Fruit fly (Drosophila melanogaster) whole organism, prepupa: ENCODE measurements around the gene CG12236.
A peak's percentile ranks its signal among the peaks of the same experiment; 100 is the strongest.

ENCODE experiments used
- CG15336 ChIP-seq: fragments of 200-800 bp; sonication (Bioruptor generic); IDR thresholded peaks from 2 replicates; pipeline ENCODE4 v1.3.6; 2022; ENCODE audit warnings: missing biosample characterization, missing genetic modification characterization
- CG32006 ChIP-seq: fragments of 200-800 bp; sonication (Bioruptor generic); optimal IDR thresholded peaks from 3 replicates; lab custom pipeline; 2017; ENCODE audit warnings: missing biosample characterization, mild to moderate bottlenecking, missing genetic modification characterization
- CG6808 ChIP-seq: fragments of 200-800 bp; sonication (Bioruptor generic); optimal IDR thresholded peaks from 3 replicates; lab custom pipeline; 2017; ENCODE audit warnings: missing biosample characterization, missing genetic modification characterization, mild to moderate bottlenecking, moderate library complexity, missing genetic modification reagents
- CG8319 ChIP-seq: fragments of 200-800 bp; sonication (Bioruptor generic); optimal IDR thresholded peaks from 3 replicates; lab custom pipeline; 2016; ENCODE audit warnings: missing biosample characterization, missing genetic modification characterization
- CG8632 ChIP-seq: fragments of 200-800 bp; sonication (Bioruptor generic); optimal IDR thresholded peaks from 3 replicates; lab custom pipeline; 2016; ENCODE audit warnings: missing biosample characterization, missing genetic modification characterization
- Gug ChIP-seq: fragments of 200-800 bp; sonication (Bioruptor generic); IDR thresholded peaks from 2 replicates; pipeline ENCODE4 v1.3.6; 2022; ENCODE audit warnings: missing biosample characterization, missing genetic modification characterization
- Sox14 ChIP-seq: fragments of 200-800 bp; sonication (Bioruptor generic); optimal IDR thresholded peaks from 3 replicates; lab custom pipeline; 2016; ENCODE audit warnings: missing biosample characterization, missing genetic modification characterization
- eg ChIP-seq: fragments of 200-800 bp; sonication (Bioruptor generic); IDR thresholded peaks from 3 replicates; pipeline ENCODE4 v1.3.6; 2022; ENCODE audit warnings: missing biosample characterization, missing genetic modification characterization
- fd59A ChIP-seq: fragments of 200-800 bp; sonication (Bioruptor generic); optimal IDR thresholded peaks from 2 replicates; lab custom pipeline; 2017; ENCODE audit warnings: missing biosample characterization, mild to moderate bottlenecking, missing genetic modification characterization, missing genetic modification reagents
- svp ChIP-seq: fragments of 200-800 bp; sonication (Bioruptor generic); peaks from one replicate; lab custom pipeline; 2016; ENCODE audit warnings: missing biosample characterization, missing genetic modification characterization

DNA sequence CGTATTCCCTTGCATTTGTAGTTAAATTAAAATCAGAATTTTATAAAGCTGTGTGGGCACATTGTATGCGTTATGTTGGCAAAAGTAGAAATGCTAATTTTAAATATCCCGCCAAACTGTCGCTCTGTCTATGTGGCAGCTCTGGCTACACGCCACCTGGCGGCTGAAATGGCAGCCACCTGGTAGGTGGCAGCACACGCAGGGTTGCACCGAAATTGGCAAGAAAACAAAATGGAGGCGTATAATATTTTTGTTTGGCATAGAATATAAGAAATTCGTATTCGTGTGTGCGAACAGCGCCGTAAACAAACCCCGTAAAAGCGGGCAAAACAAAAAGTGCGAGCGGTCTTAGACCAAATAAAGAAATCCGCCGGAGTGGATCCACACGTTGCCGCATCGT is at the start of gene CG12236:
- TF ChIP-seq Sox14 (GFP tag; lab: Kevin White, UChicago) (peak; percentile 46), CG15336 (GFP tag; lab: Robert Waterston, UW) (no peak), CG32006 (GFP tag; lab: Kevin White, UChicago) (no peak), fd59A (no peak), CG8632 (GFP tag; lab: Kevin White, UChicago) (no peak), CG6808 (GFP tag; lab: Kevin White, UChicago) (peak; percentile 21), svp (no peak), Gug (GFP tag; lab: Robert Waterston, UW) (no peak), CG8319 (GFP tag; lab: Kevin White, UChicago) (no peak), eg (GFP tag; lab: Robert Waterston, UW) (0 out of 3 replicates have a peak, but pooled peaks have one; percentile 32)
